Comparison of ENCODE assay signal across 1 fruit fly cellular context in the genomic region with DNA sequence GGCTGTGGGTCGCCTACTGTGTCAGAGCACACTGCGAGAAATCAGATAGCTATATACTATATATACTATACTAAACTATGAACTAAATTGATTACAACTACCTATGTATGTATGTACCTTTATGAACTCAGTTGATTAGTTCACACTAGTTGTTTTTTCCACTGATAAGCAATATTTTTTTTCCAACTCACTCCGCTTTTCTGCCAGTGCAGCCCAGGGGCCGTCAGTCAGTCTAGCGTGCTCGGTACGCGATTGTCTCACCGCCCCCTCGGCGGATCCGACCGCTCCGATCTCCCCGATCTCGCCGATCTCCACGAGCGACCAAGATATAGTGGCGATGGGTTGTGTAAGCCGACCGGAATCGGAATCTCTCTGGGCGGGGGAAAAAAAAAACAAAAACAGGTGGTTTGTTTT.
TF ChIP-seq lines count a peak whose summit lies in the region.

No protein-coding gene starts in this region.

TF ChIP-seq in whole organism, embryonic, 481 proteins besides CTCF, POLR2A, EP300 and RAD21 (continued from another document and continues in another):
- TF ChIP-seq gsb (GFP tag; IDR thresholded peaks at IDR 0.05; lab: Robert Waterston, UW) (peak; percentile 86), phol (tag; optimal IDR thresholded peaks at IDR 0.05; lab: Kevin White, UChicago) (peak; percentile 82), ftz-f1 (GFP tag; optimal IDR thresholded peaks at IDR 0.05; lab: Kevin White, UChicago) (peak; percentile 13), CG12769 (tag; optimal IDR thresholded peaks at IDR 0.05; lab: Kevin White, UChicago) (peak; percentile 92), az2 (GFP tag; optimal IDR thresholded peaks at IDR 0.05; lab: Kevin White, UChicago) (peak; percentile 59), repo (GFP tag; optimal IDR thresholded peaks at IDR 0.05; lab: Kevin White, UChicago) (peak; percentile 42), CG7357 (GFP tag; IDR thresholded peaks at IDR 0.05; lab: Robert Waterston, UW) (peak; percentile 86), C15 (GFP tag; IDR thresholded peaks at IDR 0.05; lab: Robert Waterston, UW) (peak; percentile 78; the same call in 2 of the 3 replicates), CG15696 (tag; optimal IDR thresholded peaks at IDR 0.05; lab: Kevin White, UChicago) (peak; percentile 44), her (GFP tag; optimal IDR thresholded peaks at IDR 0.05; lab: Kevin White, UChicago) (peak; percentile 38), CG4282 (GFP tag; optimal IDR thresholded peaks at IDR 0.05; lab: Kevin White, UChicago) (no peak), CG4617 (GFP tag; optimal IDR thresholded peaks at IDR 0.05; lab: Kevin White, UChicago; ENCODE audit: borderline replicate concordance) (peak; percentile 31), ab (GFP tag; optimal IDR thresholded peaks at IDR 0.05; lab: Kevin White, UChicago) (no peak), NfI (GFP tag; optimal IDR thresholded peaks at IDR 0.05; lab: Kevin White, UChicago) (peak; percentile 67), dysf (GFP tag; IDR thresholded peaks at IDR 0.05; lab: Robert Waterston, UW) (peak; percentile 96), Dip3 (GFP tag; optimal IDR thresholded peaks at IDR 0.05; lab: Kevin White, UChicago) (peak; percentile 53), Dad (GFP tag; optimal IDR thresholded peaks at IDR 0.05; lab: Kevin White, UChicago) (peak; percentile 66), CHES-1-like (GFP tag; optimal IDR thresholded peaks at IDR 0.05; lab: Kevin White, UChicago) (peak; percentile 27), NFAT (GFP tag; IDR thresholded peaks at IDR 0.05; lab: Robert Waterston, UW) (peak; percentile 89), H15 (GFP tag; IDR thresholded peaks at IDR 0.05; lab: Robert Waterston, UW) (peak; percentile 88), ara (GFP tag; IDR thresholded peaks at IDR 0.05; lab: Robert Waterston, UW) (peak; percentile 85), CrebB (tag; optimal IDR thresholded peaks at IDR 0.05; lab: Kevin White, UChicago) (peak; percentile 63), CG13775 (GFP tag; optimal IDR thresholded peaks at IDR 0.05; lab: Kevin White, UChicago) (peak; percentile 60), CG13894 (tag; optimal IDR thresholded peaks at IDR 0.05; lab: Kevin White, UChicago) (peak; percentile 95), CG15514 (GFP tag; optimal IDR thresholded peaks at IDR 0.05; lab: Kevin White, UChicago) (peak; percentile 85), lmd (GFP tag; IDR thresholded peaks at IDR 0.05; lab: Robert Waterston, UW) (peak; percentile 92), btn (GFP tag; optimal IDR thresholded peaks at IDR 0.05; lab: Kevin White, UChicago) (peak; percentile 12), Atf-2 (GFP tag; optimal IDR thresholded peaks at IDR 0.05; lab: Kevin White, UChicago) (no peak), p53 (GFP tag; optimal IDR thresholded peaks at IDR 0.05; lab: Kevin White, UChicago) (peak; percentile 26), usp (GFP tag; optimal IDR thresholded peaks at IDR 0.05; lab: Kevin White, UChicago) (no peak), CG3163 (GFP tag; optimal IDR thresholded peaks at IDR 0.05; lab: Kevin White, UChicago) (no peak), CG9215 (GFP tag; IDR thresholded peaks at IDR 0.05; lab: Robert Waterston, UW) (peak; percentile 90), CG7963 (GFP tag; IDR thresholded peaks at IDR 0.05; lab: Robert Waterston, UW; ENCODE audit: partially characterized antibody) (no peak), Adf1 (GFP tag; IDR thresholded peaks at IDR 0.05; lab: Robert Waterston, UW) (peak; percentile 55), CG2116 (GFP tag; optimal IDR thresholded peaks at IDR 0.05; lab: Kevin White, UChicago) (no peak), CG1602 (GFP tag; optimal IDR thresholded peaks at IDR 0.05; lab: Kevin White, UChicago) (peak; percentile 66), peb (GFP tag; IDR thresholded peaks at IDR 0.05; lab: Robert Waterston, UW) (peak; percentile 82), Pdp1 (GFP tag; optimal IDR thresholded peaks at IDR 0.05; lab: Kevin White, UChicago) (peak; percentile 85 to 90), Fer1 (GFP tag; optimal IDR thresholded peaks at IDR 0.05; lab: Kevin White, UChicago) (peak; percentile 94), CG14050 (GFP tag; IDR thresholded peaks at IDR 0.05; lab: Robert Waterston, UW) (peak; percentile 74), sc (optimal IDR thresholded peaks at IDR 0.05; lab: Kevin White, UChicago) (no peak), sc (GFP tag; optimal IDR thresholded peaks at IDR 0.05; lab: Kevin White, UChicago) (no peak), CG12155 (GFP tag; optimal IDR thresholded peaks at IDR 0.05; lab: Kevin White, UChicago) (peak; percentile 62), lab (GFP tag; optimal IDR thresholded peaks at IDR 0.05; lab: Kevin White, UChicago) (peak; percentile 95), CG7556 (GFP tag; optimal IDR thresholded peaks at IDR 0.05; lab: Kevin White, UChicago) (peak; percentile 81), D19A (tag; optimal IDR thresholded peaks at IDR 0.05; lab: Kevin White, UChicago) (peak; percentile 72), CG31224 (GFP tag; IDR thresholded peaks at IDR 0.05; lab: Robert Waterston, UW) (peak; percentile 87), jing (GFP tag; optimal IDR thresholded peaks at IDR 0.05; lab: Kevin White, UChicago) (peak; percentile 41), CG9727 (GFP tag; optimal IDR thresholded peaks at IDR 0.05; lab: Kevin White, UChicago) (peak; percentile 78), ro (GFP tag; IDR thresholded peaks at IDR 0.05; lab: Robert Waterston, UW) (peak; percentile 80), abd-A (tag; optimal IDR thresholded peaks at IDR 0.05; lab: Kevin White, UChicago) (no peak), Lhr (GFP tag; optimal IDR thresholded peaks at IDR 0.05; lab: Kevin White, UChicago) (no peak), Usf (GFP tag; optimal IDR thresholded peaks at IDR 0.05; lab: Kevin White, UChicago) (no peak), Hsf (GFP tag; optimal IDR thresholded peaks at IDR 0.05; lab: Kevin White, UChicago) (peak; percentile 68), crp (GFP tag; optimal IDR thresholded peaks at IDR 0.05; lab: Kevin White, UChicago) (peak in 1 of 2 experiments; percentile 25), en (GFP tag; optimal IDR thresholded peaks at IDR 0.05; lab: Kevin White, UChicago) (no peak), E2f1 (GFP tag; IDR thresholded peaks at IDR 0.05; lab: Robert Waterston, UW) (peak; percentile 88), Side (GFP tag; optimal IDR thresholded peaks at IDR 0.05; lab: Kevin White, UChicago) (peak; percentile 53), CG6813 (GFP tag; optimal IDR thresholded peaks at IDR 0.05; lab: Kevin White, UChicago) (peak; percentile 76), HLHmδ (GFP tag; optimal IDR thresholded peaks at IDR 0.05; lab: Kevin White, UChicago) (no peak), CG10274 (GFP tag; optimal IDR thresholded peaks at IDR 0.05; lab: Kevin White, UChicago) (peak; percentile 62), CG34224 (GFP tag; IDR thresholded peaks at IDR 0.05; lab: Robert Waterston, UW; ENCODE audit: partially characterized antibody) (no peak), CG7987 (GFP tag; optimal IDR thresholded peaks at IDR 0.05; lab: Kevin White, UChicago) (peak; percentile 58), prd (optimal IDR thresholded peaks at IDR 0.05; lab: Kevin White, UChicago) (no peak), prd (GFP tag; IDR thresholded peaks at IDR 0.05; lab: Robert Waterston, UW) (peak; percentile 92), run (tag; optimal IDR thresholded peaks at IDR 0.05; lab: Kevin White, UChicago) (peak; percentile 74), maf-S (GFP tag; optimal IDR thresholded peaks at IDR 0.05; lab: Kevin White, UChicago) (peak; percentile 42), gce (GFP tag; IDR thresholded peaks at IDR 0.05; lab: Robert Waterston, UW) (peak; percentile 87), CG3281 (GFP tag; optimal IDR thresholded peaks at IDR 0.05; lab: Kevin White, UChicago) (peak; percentile 88), Mad (GFP tag; optimal IDR thresholded peaks at IDR 0.05; lab: Kevin White, UChicago) (peak; percentile 52), dati (GFP tag; IDR thresholded peaks at IDR 0.05; lab: Robert Waterston, UW) (peak; percentile 80), H2.0 (GFP tag; IDR thresholded peaks at IDR 0.05; lab: Robert Waterston, UW) (peak; percentile 80), Dip2 (GFP tag; IDR thresholded peaks at IDR 0.05; lab: Robert Waterston, UW) (peak; percentile 41; the same call in 1 of the 2 replicates), Asciz (GFP tag; optimal IDR thresholded peaks at IDR 0.05; lab: Kevin White, UChicago) (peak; percentile 79), hbn (GFP tag; IDR thresholded peaks at IDR 0.05; lab: Robert Waterston, UW; ENCODE audit: partially characterized antibody) (no peak), CG4730 (GFP tag; IDR thresholded peaks at IDR 0.05; lab: Robert Waterston, UW) (peak; percentile 88), ranshi (GFP tag; IDR thresholded peaks at IDR 0.05; lab: Robert Waterston, UW) (peak; percentile 90), CG2875 (GFP tag; optimal IDR thresholded peaks at IDR 0.05; lab: Kevin White, UChicago) (peak; percentile 64), CkIIα-i1 (GFP tag; IDR thresholded peaks at IDR 0.05; lab: Robert Waterston, UW) (0 out of 2 replicates have a peak, but pooled peaks have one; percentile 47), CG5245 (GFP tag; optimal IDR thresholded peaks at IDR 0.05; lab: Kevin White, UChicago) (peak; percentile 68), dpn (GFP tag; optimal IDR thresholded peaks at IDR 0.05; lab: Kevin White, UChicago) (peak; percentile 79 to 82), CG14860 (GFP tag; IDR thresholded peaks at IDR 0.05; lab: Robert Waterston, UW; ENCODE audit: partially characterized antibody) (no peak), Ets97D (GFP tag; optimal IDR thresholded peaks at IDR 0.05; lab: Kevin White, UChicago) (no peak), schlank (tag; optimal IDR thresholded peaks at IDR 0.05; lab: Kevin White, UChicago) (peak; percentile 67), CG16813 (GFP tag; IDR thresholded peaks at IDR 0.05; lab: Robert Waterston, UW; ENCODE audit: partially characterized antibody) (no peak), CG43689 (GFP tag; IDR thresholded peaks at IDR 0.05; lab: Robert Waterston, UW) (peak; percentile 78), jumu (GFP tag; optimal IDR thresholded peaks at IDR 0.05; lab: Kevin White, UChicago) (peak; percentile 68), Camta (GFP tag; optimal IDR thresholded peaks at IDR 0.05; lab: Kevin White, UChicago) (peak; percentile 63), GATAe (GFP tag; conservative IDR thresholded peaks at IDR 0.05; lab: Robert Waterston, UW) (peak; percentile 64; the same call in 1 of the 2 replicates), Mes4 (GFP tag; optimal IDR thresholded peaks at IDR 0.05; lab: Kevin White, UChicago) (no peak), CG6175 (GFP tag; IDR thresholded peaks at IDR 0.05; lab: Robert Waterston, UW) (peak; percentile 89), lov (optimal IDR thresholded peaks at IDR 0.05; lab: Kevin White, UChicago) (no peak), lov (GFP tag; IDR thresholded peaks at IDR 0.05; lab: Robert Waterston, UW) (peak; percentile 81; the same call in 2 of the 3 replicates), CG14710 (tag; optimal IDR thresholded peaks at IDR 0.05; lab: Kevin White, UChicago) (peak; percentile 48), CG42726 (GFP tag; IDR thresholded peaks at IDR 0.05; lab: Robert Waterston, UW; ENCODE audit: partially characterized antibody) (no peak), HHEX (GFP tag; optimal IDR thresholded peaks at IDR 0.05; lab: Kevin White, UChicago) (peak; percentile 87), CG7786 (GFP tag; optimal IDR thresholded peaks at IDR 0.05; lab: Kevin White, UChicago) (peak; percentile 41), trh (GFP tag; optimal IDR thresholded peaks at IDR 0.05; lab: Kevin White, UChicago) (peak; percentile 43), tgo (GFP tag; IDR thresholded peaks at IDR 0.05; lab: Robert Waterston, UW) (peak; percentile 93), CG33213 (GFP tag; optimal IDR thresholded peaks at IDR 0.05; lab: Kevin White, UChicago) (no peak), tll (GFP tag; optimal IDR thresholded peaks at IDR 0.05; lab: Kevin White, UChicago) (no peak), Eip74EF (GFP tag; optimal IDR thresholded peaks at IDR 0.05; lab: Kevin White, UChicago) (peak in 1 of 2 experiments; percentile 72), CG10147 (GFP tag; optimal IDR thresholded peaks at IDR 0.05; lab: Kevin White, UChicago) (peak; percentile 89), sim (GFP tag; IDR thresholded peaks at IDR 0.05; lab: Robert Waterston, UW) (0 out of 2 replicates have a peak, but pooled peaks have one; percentile 38), toy (GFP tag; IDR thresholded peaks at IDR 0.05; lab: Robert Waterston, UW) (peak; percentile 88), sob (GFP tag; IDR thresholded peaks at IDR 0.05; lab: Robert Waterston, UW) (peak; percentile 92), Poxn (GFP tag; IDR thresholded peaks at IDR 0.05; lab: Robert Waterston, UW) (peak; percentile 72), CG7928 (GFP tag; optimal IDR thresholded peaks at IDR 0.05; lab: Kevin White, UChicago) (peak; percentile 58), psq (GFP tag; optimal IDR thresholded peaks at IDR 0.05; lab: Kevin White, UChicago) (no peak), yki (optimal IDR thresholded peaks at IDR 0.05; lab: Kevin White, UChicago) (no peak), Ssrp (tag; optimal IDR thresholded peaks at IDR 0.05; lab: Kevin White, UChicago) (peak; percentile 59), cwo (GFP tag; optimal IDR thresholded peaks at IDR 0.05; lab: Kevin White, UChicago) (peak; percentile 89), grn (GFP tag; optimal IDR thresholded peaks at IDR 0.05; lab: Kevin White, UChicago) (peak; percentile 66), CG9876 (GFP tag; optimal IDR thresholded peaks at IDR 0.05; lab: Kevin White, UChicago) (peak; percentile 21), Aef1 (GFP tag; IDR thresholded peaks at IDR 0.05; lab: Robert Waterston, UW) (peak; percentile 90), NC2α (GFP tag; optimal IDR thresholded peaks at IDR 0.05; lab: Kevin White, UChicago) (no peak), CG16863 (GFP tag; optimal IDR thresholded peaks at IDR 0.05; lab: Kevin White, UChicago) (peak; percentile 31), CG16815 (GFP tag; optimal IDR thresholded peaks at IDR 0.05; lab: Kevin White, UChicago) (peak; percentile 42), Lpt (GFP tag; optimal IDR thresholded peaks at IDR 0.05; lab: Kevin White, UChicago) (no peak), sna (GFP tag; IDR thresholded peaks at IDR 0.05; lab: Robert Waterston, UW; ENCODE audit: partially characterized antibody) (no peak), CG10209 (GFP tag; optimal IDR thresholded peaks at IDR 0.05; lab: Kevin White, UChicago) (peak; percentile 77), oc (tag; optimal IDR thresholded peaks at IDR 0.05; lab: Kevin White, UChicago) (peak; percentile 39), CG2120 (GFP tag; optimal IDR thresholded peaks at IDR 0.05; lab: Kevin White, UChicago) (peak; percentile 87), vnd (GFP tag; IDR thresholded peaks at IDR 0.05; lab: Robert Waterston, UW; ENCODE audit: partially characterized antibody) (no peak), CG6689 (GFP tag; IDR thresholded peaks at IDR 0.05; lab: Robert Waterston, UW) (peak; percentile 93), cas (GFP tag; IDR thresholded peaks at IDR 0.05; lab: Robert Waterston, UW) (peak; percentile 84)
